Fruit fly (Drosophila melanogaster) S2 (cell line): ENCODE measurements around the gene CG9386.

Experiments used
- CG8478 ChIP-seq: fragments of >200 bp; optimal IDR thresholded peaks from 2 replicates; lab custom pipeline; 2018
- CTCF ChIP-seq, 2 experiments: fragments of >200 bp; optimal IDR thresholded peaks; 2 replicates each; lab custom pipeline; 2018

dm6 chr3R:9570114-9570513 is 14.9 kb upstream of the CG9386 start, which contains the start of gene CG16790:
- TF ChIP-seq CTCF (optimal IDR thresholded peaks at IDR 0.05; lab: Kevin White, UChicago) (no peak), CG8478 (lab: Kevin White, UChicago) (no peak)
